Worm (Caenorhabditis elegans) whole organism, L3 larva: Measurements from ENCODE around the gene F35F10.1.

Experiments
- ama-1 ChIP-seq: fragments of 150-350 bp; optimal IDR thresholded peaks from 2 replicates; lab custom pipeline; 2018
- mdl-1 ChIP-seq: fragments of 150-350 bp; optimal IDR thresholded peaks from 2 replicates; lab custom pipeline; 2014; ENCODE audit warnings: missing biosample characterization, missing genetic modification characterization
- nhr-237 ChIP-seq: fragments of 150-350 bp; optimal IDR thresholded peaks from 2 replicates; lab custom pipeline; 2014; ENCODE audit warnings: missing biosample characterization, missing genetic modification characterization
- sea-2 ChIP-seq: fragments of 150-350 bp; sonication (generic microtip); optimal IDR thresholded peaks from 4 replicates; lab custom pipeline; 2014; ENCODE audit warnings: missing biosample characterization, missing genetic modification reagents, missing genetic modification characterization
- unc-62 ChIP-seq: fragments of 150-350 bp; sonication (generic microtip); optimal IDR thresholded peaks from 4 replicates; lab custom pipeline; 2014; ENCODE audit warnings: missing biosample characterization, missing genetic modification reagents, missing genetic modification characterization

DNA sequence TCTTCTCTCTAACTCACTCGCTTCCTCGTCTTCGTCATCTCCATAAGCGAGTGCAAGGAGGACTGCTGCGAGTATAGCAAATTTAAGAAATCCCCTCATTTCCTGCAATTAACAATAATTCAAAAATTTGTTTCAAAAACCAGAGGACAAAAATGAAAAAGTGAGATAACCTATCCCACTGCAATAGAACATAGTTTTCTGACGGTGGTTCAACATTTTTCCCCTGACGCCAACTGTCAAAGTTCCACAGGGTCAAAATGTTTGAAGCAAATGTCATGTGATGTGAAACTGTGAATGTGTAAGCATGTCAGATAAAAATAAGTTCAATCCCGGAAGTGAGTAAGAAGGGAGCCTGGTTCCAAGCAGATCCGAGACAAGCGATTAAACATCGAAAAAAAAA lies 46.7 kb upstream of the F35F10.1 start, which contains the start of gene T28A11.19:
- TF ChIP-seq ama-1 (no peak), unc-62 (GFP tag; lab: Kevin White, UChicago) (no peak), sea-2 (GFP tag; lab: Kevin White, UChicago) (no peak), nhr-237 (tag; lab: Kevin White, UChicago) (no peak), mdl-1 (tag; lab: Kevin White, UChicago) (no peak)
